Worm (Caenorhabditis elegans) whole organism, L2 larva: ENCODE data around the gene npr-12.

Experiments used
- R02D3.7 ChIP-seq: fragments of 150-350 bp; optimal IDR thresholded peaks from 2 replicates; lab custom pipeline; 2014; ENCODE audit warnings: missing biosample characterization, missing genetic modification characterization
- egl-27 ChIP-seq: sonication (generic microtip); optimal IDR thresholded peaks from 3 replicates; lab custom pipeline; 2017; ENCODE audit warnings: missing biosample characterization, missing genetic modification reagents, missing genetic modification characterization
- fos-1 ChIP-seq: fragments of 150-350 bp; optimal IDR thresholded peaks from 2 replicates; lab custom pipeline; 2014; ENCODE audit warnings: missing biosample characterization, missing genetic modification characterization
- lin-39 ChIP-seq: fragments of 150-350 bp; optimal IDR thresholded peaks from 2 replicates; lab custom pipeline; 2014; ENCODE audit warnings: missing biosample characterization, missing genetic modification reagents, missing genetic modification characterization
- mab-5 ChIP-seq: fragments of 150-350 bp; optimal IDR thresholded peaks from 2 replicates; lab custom pipeline; 2014; ENCODE audit warnings: missing biosample characterization, missing genetic modification characterization
- nhr-25 ChIP-seq: fragments of 150-350 bp; sonication (generic microtip); optimal IDR thresholded peaks from 3 replicates; lab custom pipeline; 2014; ENCODE audit warnings: missing biosample characterization, missing genetic modification characterization
- snpc-4 ChIP-seq: fragments of 150-350 bp; optimal IDR thresholded peaks from 2 replicates; lab custom pipeline; 2014; ENCODE audit warnings: missing biosample characterization, missing genetic modification characterization
- ztf-1 ChIP-seq: fragments of 200-800 bp; sonication (Bioruptor generic); conservative IDR thresholded peaks from 2 replicates; pipeline ENCODE4 v1.3.6; 2022; ENCODE audit warnings: missing genetic modification characterization, missing compliant biosample characterization

DNA sequence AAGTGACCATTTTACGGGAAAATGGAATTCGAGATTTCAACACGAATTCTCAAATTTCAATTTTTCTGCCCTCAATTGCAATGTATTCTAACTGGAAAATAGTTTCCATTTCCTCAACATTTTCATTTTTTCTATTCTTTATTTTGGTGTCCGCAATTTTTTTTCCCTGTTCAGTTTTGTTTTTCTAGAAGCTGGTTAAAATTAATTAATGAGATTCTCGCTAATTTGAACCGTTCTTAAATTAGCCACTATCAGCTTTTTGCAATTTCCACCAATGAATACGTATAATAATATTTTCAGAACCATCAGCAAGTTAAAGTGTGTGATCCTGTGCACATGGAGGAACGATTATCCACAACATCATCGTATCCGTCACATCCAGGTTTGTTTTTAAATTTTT is 19.9 kb upstream of the npr-12 start, which contains the start of gene jnk-1:
- TF ChIP-seq mab-5 (tag; lab: Kevin White, UChicago) (no peak), egl-27 (tag; lab: Kevin White, UChicago) (no peak), R02D3.7 (tag; lab: Kevin White, UChicago) (no peak), fos-1 (tag; lab: Kevin White, UChicago) (no peak), snpc-4 (tag; lab: Kevin White, UChicago) (no peak), lin-39 (tag; lab: Kevin White, UChicago) (no peak), nhr-25 (tag; lab: Kevin White, UChicago) (no peak), ztf-1 (GFP tag; lab: Robert Waterston, UW) (no peak)
